Fruit fly (Drosophila melanogaster) ovary, adult (tissue): ENCODE results near the gene Rab26.

Source experiments
- CG17801 ChIP-seq: fragments of 200-800 bp; optimal IDR thresholded peaks from 2 replicates; lab custom pipeline; 2019; ENCODE audit warnings: missing biosample characterization, mild to moderate bottlenecking, missing genetic modification characterization, moderate library complexity; ENCODE audit not compliant: partially characterized antibody

Gene Rab26

dm6 chr3L:21380126-21380525 is 61.6 kb downstream of the Rab26 start:
- TF ChIP-seq CG17801 (GFP tag; lab: Kevin White, UChicago): no peak

dm6 chr3L:21380581-21381175 is 62.1 kb downstream of the Rab26 start:
- TF ChIP-seq CG17801 (GFP tag; lab: Kevin White, UChicago): no peak

- no peak for TF ChIP-seq CG17801 (GFP tag; lab: Kevin White, UChicago)
Observed at dm6 chr3L:21381746-21382145, 63.2 kb downstream of the Rab26 start.

dm6 chr3L:21382158-21382610 is 63.6 kb downstream of the Rab26 start, which contains the start of gene rgn:
Gene rgn (plus strand): TSS chr3L:21382501.
- TF ChIP-seq CG17801 (GFP tag; lab: Kevin White, UChicago): peak; percentile 45

- no peak for TF ChIP-seq CG17801 (GFP tag; lab: Kevin White, UChicago)
Observed at dm6 chr3L:21383440-21383839, 64.9 kb downstream of the Rab26 start.
